Fruit fly (Drosophila melanogaster) whole organism, embryonic: Measurements from ENCODE around the gene bab2.

Experiments used
- CG11247 ChIP-seq: fragments of 200-800 bp; sonication (Bioruptor generic); IDR thresholded peaks from 2 replicates; pipeline ENCODE4 v1.3.6; 2022; ENCODE audit warnings: missing biosample characterization, missing genetic modification characterization
- CG11696 ChIP-seq: fragments of 200-800 bp; sonication (Bioruptor generic); IDR thresholded peaks from 2 replicates; pipeline ENCODE4 v1.3.6; 2022; ENCODE audit warnings: missing biosample characterization, missing genetic modification characterization
- CG12942 ChIP-seq: fragments of 200-800 bp; sonication (Bioruptor generic); optimal IDR thresholded peaks from 3 replicates; lab custom pipeline; 2016; ENCODE audit warnings: missing biosample characterization, missing genetic modification characterization
- CG14050 ChIP-seq: fragments of 200-800 bp; sonication (Bioruptor generic); IDR thresholded peaks from 3 replicates; pipeline ENCODE4 v1.3.6; 2022; ENCODE audit warnings: missing biosample characterization, missing genetic modification characterization
- CG14441 ChIP-seq: fragments of 200-800 bp; sonication (Bioruptor generic); IDR thresholded peaks from 2 replicates; pipeline ENCODE4 v1.3.6; 2022; ENCODE audit warnings: missing biosample characterization, missing genetic modification characterization
- CG14710 ChIP-seq: fragments of 200-800 bp; sonication (Bioruptor generic); optimal IDR thresholded peaks from 3 replicates; lab custom pipeline; 2019; ENCODE audit warnings: missing biosample characterization, mild to moderate bottlenecking, missing genetic modification characterization, moderate library complexity
- CG17385 ChIP-seq: fragments of 200-800 bp; sonication (Bioruptor generic); optimal IDR thresholded peaks from 3 replicates; lab custom pipeline; 2018; ENCODE audit warnings: missing biosample characterization, mild to moderate bottlenecking, missing genetic modification characterization
- CG17802 ChIP-seq: fragments of 200-800 bp; sonication (Bioruptor generic); optimal IDR thresholded peaks from 2 replicates; lab custom pipeline; 2018; ENCODE audit warnings: missing biosample characterization, mild to moderate bottlenecking, missing genetic modification characterization, moderate library complexity
- CG18476 ChIP-seq: fragments of 200-800 bp; sonication (Bioruptor generic); optimal IDR thresholded peaks from 2 replicates; lab custom pipeline; 2016; ENCODE audit warnings: missing biosample characterization, mild to moderate bottlenecking, missing genetic modification characterization
- CG2875 ChIP-seq: fragments of 200-800 bp; sonication (Bioruptor generic); optimal IDR thresholded peaks from 2 replicates; lab custom pipeline; 2017; ENCODE audit warnings: missing biosample characterization, mild to moderate bottlenecking, missing genetic modification characterization, missing genetic modification reagents
- CG31388 ChIP-seq: fragments of 200-800 bp; sonication (Bioruptor generic); optimal IDR thresholded peaks from 2 replicates; lab custom pipeline; 2016; ENCODE audit warnings: missing biosample characterization, missing genetic modification characterization
- CG3726 ChIP-seq: fragments of 200-800 bp; sonication (Bioruptor generic); IDR thresholded peaks from 3 replicates; pipeline ENCODE4, ENCODE4 v1.3.6; 2022; ENCODE audit warnings: missing biosample characterization, missing genetic modification characterization
- CG6654 ChIP-seq: fragments of 200-800 bp; sonication (Bioruptor generic); optimal IDR thresholded peaks from 2 replicates; lab custom pipeline; 2017; ENCODE audit warnings: missing biosample characterization, mild to moderate bottlenecking, missing genetic modification characterization
- CG6765 ChIP-seq: fragments of 200-800 bp; sonication (Bioruptor generic); optimal IDR thresholded peaks from 3 replicates; lab custom pipeline; 2017; ENCODE audit warnings: missing biosample characterization, mild to moderate bottlenecking, missing genetic modification characterization
- CG9609 ChIP-seq: fragments of 200-800 bp; sonication (Bioruptor generic); optimal IDR thresholded peaks from 3 replicates; lab custom pipeline; 2016; ENCODE audit warnings: missing biosample characterization, missing genetic modification characterization
- Deaf1 ChIP-seq: fragments of 200-800 bp; optimal IDR thresholded peaks from 3 replicates; lab custom pipeline; 2019; ENCODE audit warnings: missing biosample characterization, mild to moderate bottlenecking, missing genetic modification characterization, moderate library complexity
- Dip2 ChIP-seq: fragments of 200-800 bp; sonication (Bioruptor generic); IDR thresholded peaks from 2 replicates; pipeline ENCODE4 v1.3.6; 2022; ENCODE audit warnings: missing biosample characterization, missing genetic modification characterization
- Dip3 ChIP-seq: fragments of 200-800 bp; sonication (Bioruptor generic); optimal IDR thresholded peaks from 3 replicates; lab custom pipeline; 2016; ENCODE audit warnings: missing biosample characterization, missing genetic modification characterization
- Doc3 ChIP-seq: fragments of 200-800 bp; sonication (Bioruptor generic); IDR thresholded peaks from 3 replicates; pipeline ENCODE4 v1.3.6; 2022; ENCODE audit warnings: missing biosample characterization, missing genetic modification characterization; ENCODE audit not compliant: partially characterized antibody
- HLH4C ChIP-seq: fragments of 200-800 bp; sonication (Bioruptor generic); IDR thresholded peaks from 3 replicates; pipeline ENCODE4 v1.3.6; 2022; ENCODE audit warnings: missing biosample characterization, missing genetic modification characterization; ENCODE audit not compliant: partially characterized antibody
- Mes4 ChIP-seq: fragments of 200-800 bp; sonication (Bioruptor generic); optimal IDR thresholded peaks from 2 replicates; lab custom pipeline; 2016; ENCODE audit warnings: missing biosample characterization, missing genetic modification characterization
- Opbp ChIP-seq: fragments of 200-800 bp; sonication (Bioruptor generic); IDR thresholded peaks from 3 replicates; pipeline ENCODE4 v1.3.6; 2022; ENCODE audit warnings: missing biosample characterization, missing genetic modification characterization; ENCODE audit not compliant: partially characterized antibody
- Sin3A ChIP-seq: fragments of >200 bp; optimal IDR thresholded peaks from 2 replicates; lab custom pipeline; 2018
- Sry-δ ChIP-seq: fragments of 200-800 bp; sonication (Bioruptor generic); optimal IDR thresholded peaks from 2 replicates; lab custom pipeline; 2016; ENCODE audit warnings: missing biosample characterization, missing genetic modification characterization
- Vsx1 ChIP-seq: fragments of 200-800 bp; sonication (Bioruptor generic); optimal IDR thresholded peaks from 2 replicates; lab custom pipeline; 2017; ENCODE audit warnings: missing biosample characterization, mild to moderate bottlenecking, missing genetic modification characterization, missing genetic modification reagents
- Xrp1 ChIP-seq: fragments of 200-800 bp; sonication (Bioruptor generic); IDR thresholded peaks from 2 replicates; pipeline ENCODE4 v1.3.6; 2022; ENCODE audit warnings: missing biosample characterization, missing genetic modification characterization
- az2 ChIP-seq: fragments of 200-800 bp; sonication (Bioruptor generic); optimal IDR thresholded peaks from 3 replicates; lab custom pipeline; 2016; ENCODE audit warnings: missing biosample characterization, missing genetic modification characterization
- bigmax ChIP-seq: fragments of 200-800 bp; sonication (Bioruptor generic); optimal IDR thresholded peaks from 2 replicates; lab custom pipeline; 2018; ENCODE audit warnings: missing biosample characterization, mild to moderate bottlenecking, missing genetic modification characterization
- cas ChIP-seq: fragments of 200-800 bp; sonication (Bioruptor generic); IDR thresholded peaks from 2 replicates; pipeline ENCODE4 v1.3.6; 2022; ENCODE audit warnings: missing biosample characterization, missing genetic modification characterization
- corto ChIP-seq: fragments of 200-800 bp; sonication (Bioruptor generic); optimal IDR thresholded peaks from 2 replicates; lab custom pipeline; 2016; ENCODE audit warnings: missing biosample characterization, mild to moderate bottlenecking, missing genetic modification characterization, moderate library complexity
- crc ChIP-seq: fragments of 200-800 bp; sonication (Bioruptor generic); optimal IDR thresholded peaks from 2 replicates; lab custom pipeline; 2016; ENCODE audit warnings: missing biosample characterization, missing genetic modification characterization
- disco-r ChIP-seq: fragments of 200-800 bp; sonication (Bioruptor generic); optimal IDR thresholded peaks from 2 replicates; lab custom pipeline; 2016; ENCODE audit warnings: missing biosample characterization, missing genetic modification characterization
- en ChIP-seq: fragments of 200-800 bp; sonication (Bioruptor generic); optimal IDR thresholded peaks from 2 replicates; lab custom pipeline; 2016; ENCODE audit warnings: missing biosample characterization, missing genetic modification characterization
- exex ChIP-seq: fragments of 200-800 bp; sonication (Bioruptor generic); optimal IDR thresholded peaks from 4 replicates; lab custom pipeline; 2018; ENCODE audit warnings: missing biosample characterization, mild to moderate bottlenecking, missing genetic modification characterization, moderate library complexity
- fd96Cb ChIP-seq: fragments of 200-800 bp; sonication (Bioruptor generic); optimal IDR thresholded peaks from 2 replicates; lab custom pipeline; 2018; ENCODE audit warnings: missing biosample characterization, mild to moderate bottlenecking, missing genetic modification characterization, moderate library complexity
- gce ChIP-seq: fragments of 200-800 bp; sonication (Bioruptor generic); IDR thresholded peaks from 3 replicates; pipeline ENCODE4 v1.3.6; 2022; ENCODE audit warnings: missing biosample characterization, missing genetic modification characterization
- gsb ChIP-seq: fragments of 200-800 bp; sonication (Bioruptor generic); IDR thresholded peaks from 2 replicates; pipeline ENCODE4 v1.3.6; 2022; ENCODE audit warnings: missing biosample characterization, missing genetic modification characterization
- hkb ChIP-seq, 2 experiments: fragments of 200-800 bp in 1 of 2; fragments of >200 bp in 1 of 2; sonication (Bioruptor generic) in 1 of 2; IDR thresholded peaks in 1 of 2; optimal IDR thresholded peaks in 1 of 2; 2 replicates each; pipeline versions ENCODE4 v1.3.6 to Lab custom; 2017 to 2022; ENCODE audit warnings: missing biosample characterization in 1 of 2, missing genetic modification characterization in 1 of 2
- luna ChIP-seq: fragments of 200-800 bp; sonication (Bioruptor generic); optimal IDR thresholded peaks from 2 replicates; lab custom pipeline; 2016; ENCODE audit warnings: missing biosample characterization, missing genetic modification characterization
- nerfin-1 ChIP-seq: fragments of 200-800 bp; sonication (Bioruptor generic); optimal IDR thresholded peaks from 3 replicates; lab custom pipeline; 2019; ENCODE audit warnings: missing biosample characterization, mild to moderate bottlenecking, missing genetic modification characterization, moderate library complexity
- odd ChIP-seq: fragments of 200-800 bp; sonication (Bioruptor generic); optimal IDR thresholded peaks from 2 replicates; lab custom pipeline; 2017; ENCODE audit warnings: missing biosample characterization, mild to moderate bottlenecking, missing genetic modification characterization
- pfk ChIP-seq: fragments of 200-800 bp; sonication (Bioruptor generic); optimal IDR thresholded peaks from 2 replicates; lab custom pipeline; 2018; ENCODE audit warnings: missing biosample characterization, mild to moderate bottlenecking, missing genetic modification characterization, moderate library complexity
- rib ChIP-seq: fragments of 200-800 bp; sonication (Bioruptor generic); IDR thresholded peaks from 2 replicates; pipeline ENCODE4 v1.3.6; 2022; ENCODE audit warnings: missing biosample characterization, missing genetic modification characterization
- run ChIP-seq: fragments of 200-800 bp; sonication (Bioruptor generic); optimal IDR thresholded peaks from 3 replicates; lab custom pipeline; 2018; ENCODE audit warnings: missing biosample characterization, mild to moderate bottlenecking, missing genetic modification characterization
- sc ChIP-seq, 3 experiments: fragments of >200 bp in 2 of 3; fragments of 200-800 bp in 1 of 3; sonication (Bioruptor generic) in 1 of 3; optimal IDR thresholded peaks; 2 replicates in 2 of 3; 3 replicates in 1 of 3; lab custom pipeline; 2017; ENCODE audit warnings: mild to moderate bottlenecking in 1 of 3, missing biosample characterization in 1 of 3, missing genetic modification characterization in 1 of 3, missing genetic modification reagents in 1 of 3
- scrt ChIP-seq: fragments of 200-800 bp; sonication (Bioruptor generic); optimal IDR thresholded peaks from 2 replicates; lab custom pipeline; 2018; ENCODE audit warnings: missing biosample characterization, mild to moderate bottlenecking, missing genetic modification characterization, moderate library complexity
- slbo ChIP-seq: fragments of 200-800 bp; sonication (Bioruptor generic); IDR thresholded peaks from 2 replicates; pipeline ENCODE4 v1.3.6; 2022; ENCODE audit warnings: missing biosample characterization, missing genetic modification characterization
- vfl ChIP-seq: fragments of 200-800 bp; sonication (Bioruptor generic); optimal IDR thresholded peaks from 2 replicates; lab custom pipeline; 2016; ENCODE audit warnings: missing biosample characterization, missing genetic modification characterization

bab2 gene

dm6 chr3L:1096944-1097911 is 79.8 kb downstream of the bab2 start (continued):
- TF ChIP-seq cas (GFP tag; lab: Robert Waterston, UW) (no peak), luna (no peak), Opbp (GFP tag; lab: Robert Waterston, UW) (no peak), CG18476 (peak; percentile 14), nerfin-1 (tag; lab: Kevin White, UChicago) (peak; percentile 68), slbo (GFP tag; lab: Robert Waterston, UW) (no peak), bigmax (no peak), Doc3 (no peak), crc (no peak), Mes4 (GFP tag; lab: Kevin White, UChicago) (no peak), exex (tag; lab: Kevin White, UChicago) (no peak), rib (GFP tag; lab: Robert Waterston, UW) (no peak), CG11696 (GFP tag; lab: Robert Waterston, UW) (no peak), CG9609 (GFP tag; lab: Kevin White, UChicago) (peak; percentile 34), gsb (GFP tag; lab: Robert Waterston, UW) (no peak), CG3726 (GFP tag; lab: Robert Waterston, UW) (no peak), gce (no peak), corto (GFP tag; lab: Kevin White, UChicago) (peak; percentile 77), CG6765 (GFP tag; lab: Kevin White, UChicago) (no peak), pfk (GFP tag; lab: Kevin White, UChicago) (peak; percentile 49), odd (no peak), CG6654 (GFP tag; lab: Kevin White, UChicago) (peak; percentile 45), run (tag; lab: Kevin White, UChicago) (no peak), CG14441 (GFP tag; lab: Robert Waterston, UW) (no peak), sc (optimal IDR thresholded peaks at IDR 0.05; lab: Kevin White, UChicago) (no peak), sc (GFP tag; optimal IDR thresholded peaks at IDR 0.05; lab: Kevin White, UChicago) (peak; percentile 56), az2 (GFP tag; lab: Kevin White, UChicago) (peak; percentile 53), CG12942 (no peak), Sry-δ (GFP tag; lab: Kevin White, UChicago) (no peak), Dip3 (GFP tag; lab: Kevin White, UChicago) (no peak), scrt (no peak), CG11247 (GFP tag; lab: Robert Waterston, UW) (no peak), en (GFP tag; lab: Kevin White, UChicago) (no peak), CG17802 (tag; lab: Kevin White, UChicago) (peak; percentile 67), disco-r (GFP tag; lab: Kevin White, UChicago) (no peak), CG14710 (tag; lab: Kevin White, UChicago) (peak; percentile 78), Xrp1 (peak; percentile 84), Vsx1 (GFP tag; lab: Kevin White, UChicago) (no peak), CG17385 (GFP tag; lab: Kevin White, UChicago) (no peak), CG14050 (GFP tag; lab: Robert Waterston, UW) (no peak), vfl (no peak), fd96Cb (tag; lab: Kevin White, UChicago) (peak; percentile 76), CG31388 (GFP tag; lab: Kevin White, UChicago) (no peak), hkb (optimal IDR thresholded peaks at IDR 0.05; lab: Kevin White, UChicago) (no peak), hkb (GFP tag; IDR thresholded peaks at IDR 0.05; lab: Robert Waterston, UW) (0 out of 2 replicates have a peak, but pooled peaks have one; percentile 42), HLH4C (GFP tag; lab: Robert Waterston, UW) (no peak), CG2875 (GFP tag; lab: Kevin White, UChicago) (peak; percentile 7), Dip2 (no peak), Sin3A (lab: Kevin White, UChicago) (no peak), Deaf1 (no peak)
